Fruit fly (Drosophila melanogaster): ENCODE data around the gene CG14314.

dm6 chr3R:18199177-18199884 is 16.6 kb upstream of the CG14314 start, which contains the start of the genes Ssdp and CG7985:
- no peak for TF ChIP-seq CTCF (optimal IDR thresholded peaks at IDR 0.05)
- TF ChIP-seq CG8478 (optimal IDR thresholded peaks at IDR 0.05): no peak

Measured in S2 (cell line).